Fruit fly (Drosophila melanogaster) whole organism, embryonic: Measurements from ENCODE around the gene Nthl1.

Experiments used
- H15 ChIP-seq: fragments of 200-800 bp; sonication (Bioruptor generic); IDR thresholded peaks from 3 replicates; pipeline ENCODE4 v1.3.6; 2022; ENCODE audit warnings: missing biosample characterization, missing genetic modification characterization
- ewg ChIP-seq: fragments of 200-800 bp; sonication (Bioruptor generic); optimal IDR thresholded peaks from 3 replicates; lab custom pipeline; 2017; ENCODE audit warnings: mild to moderate bottlenecking, missing biosample characterization, missing genetic modification reagents, missing genetic modification characterization
- nerfin-1 ChIP-seq: fragments of 200-800 bp; sonication (Bioruptor generic); optimal IDR thresholded peaks from 3 replicates; lab custom pipeline; 2019; ENCODE audit warnings: missing biosample characterization, mild to moderate bottlenecking, missing genetic modification characterization, moderate library complexity
- seq ChIP-seq: fragments of 200-800 bp; sonication (Bioruptor generic); IDR thresholded peaks from 2 replicates; pipeline ENCODE4 v1.3.6; 2022; ENCODE audit warnings: missing biosample characterization, missing genetic modification characterization

DNA sequence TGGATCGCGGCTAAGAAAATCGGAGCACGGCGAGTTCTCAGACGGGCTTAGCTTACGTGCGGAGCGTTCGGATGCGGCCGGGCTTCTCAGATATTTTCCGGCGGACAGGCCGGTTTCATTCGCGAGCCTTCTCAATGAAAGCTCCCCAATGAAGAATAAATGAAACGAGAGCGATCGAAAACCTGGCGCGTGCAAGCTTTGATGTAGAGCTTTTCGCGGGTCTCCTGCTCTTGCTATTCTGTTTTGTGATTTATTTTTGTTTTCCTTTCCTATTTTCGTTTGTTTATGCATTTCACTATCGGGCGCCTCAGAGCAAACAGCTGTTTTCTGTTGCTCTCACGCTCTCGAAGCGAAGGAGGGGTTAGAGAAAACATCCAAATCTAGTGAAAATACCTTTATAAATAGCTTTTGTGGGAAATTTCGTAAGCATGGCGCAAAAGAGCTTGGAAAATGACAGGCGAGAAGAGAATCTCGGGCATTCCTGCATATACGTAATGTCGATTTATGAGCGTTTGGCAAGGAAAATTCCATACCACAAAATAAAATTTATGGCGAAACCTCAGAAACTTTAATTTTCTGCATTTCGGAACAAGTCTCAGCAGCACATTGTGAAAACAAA, 41.7 kb downstream of the Nthl1 start:
- TF ChIP-seq seq (GFP tag; lab: Robert Waterston, UW) (no peak), ewg (GFP tag; lab: Kevin White, UChicago) (no peak), nerfin-1 (tag; lab: Kevin White, UChicago) (no peak), H15 (GFP tag; lab: Robert Waterston, UW) (no peak)
